Fruit fly (Drosophila melanogaster) whole organism, embryonic: Measurements from ENCODE around the gene Est-P.

Experiments used
- Atf-2 ChIP-seq: fragments of 200-800 bp; sonication (Bioruptor generic); optimal IDR thresholded peaks from 2 replicates; lab custom pipeline; 2016; ENCODE audit warnings: missing biosample characterization, missing genetic modification characterization
- Atf3 ChIP-seq: fragments of 200-800 bp; sonication (Bioruptor generic); optimal IDR thresholded peaks from 3 replicates; lab custom pipeline; 2016; ENCODE audit warnings: missing biosample characterization, missing genetic modification characterization
- C15 ChIP-seq: fragments of 200-800 bp; sonication (Bioruptor generic); IDR thresholded peaks from 3 replicates; pipeline ENCODE4 v1.3.6; 2022; ENCODE audit warnings: missing biosample characterization, missing genetic modification characterization
- CG10431 ChIP-seq: fragments of 200-800 bp; sonication (Bioruptor generic); optimal IDR thresholded peaks from 3 replicates; lab custom pipeline; 2018; ENCODE audit warnings: missing biosample characterization, mild to moderate bottlenecking, missing genetic modification characterization
- CG10462 ChIP-seq: fragments of 200-800 bp; sonication (Bioruptor generic); optimal IDR thresholded peaks from 2 replicates; lab custom pipeline; 2016; ENCODE audit warnings: missing biosample characterization, missing genetic modification characterization
- CG10654 ChIP-seq: fragments of 200-800 bp; sonication (Bioruptor generic); optimal IDR thresholded peaks from 2 replicates; lab custom pipeline; 2016; ENCODE audit warnings: missing biosample characterization, missing genetic modification characterization
- CG11504 ChIP-seq: fragments of 200-800 bp; sonication (Bioruptor generic); optimal IDR thresholded peaks from 3 replicates; lab custom pipeline; 2019; ENCODE audit warnings: missing biosample characterization, mild to moderate bottlenecking, missing genetic modification characterization, moderate library complexity
- CG11723 ChIP-seq: fragments of 200-800 bp; sonication (Bioruptor generic); optimal IDR thresholded peaks from 2 replicates; lab custom pipeline; 2017; ENCODE audit warnings: missing biosample characterization, mild to moderate bottlenecking, missing genetic modification characterization
- CG1233 ChIP-seq: fragments of 200-800 bp; sonication (Bioruptor generic); optimal IDR thresholded peaks from 4 replicates; lab custom pipeline; 2018; ENCODE audit warnings: missing biosample characterization, mild to moderate bottlenecking, missing genetic modification characterization
- CG13287 ChIP-seq: fragments of 200-800 bp; sonication (Bioruptor generic); IDR thresholded peaks from 2 replicates; pipeline ENCODE4 v1.3.6; 2022; ENCODE audit warnings: missing biosample characterization, missing genetic modification characterization; ENCODE audit not compliant: partially characterized antibody
- CG13296 ChIP-seq: fragments of 200-800 bp; sonication (Bioruptor generic); optimal IDR thresholded peaks from 3 replicates; lab custom pipeline; 2018; ENCODE audit warnings: missing biosample characterization, mild to moderate bottlenecking, missing genetic modification characterization
- CG14710 ChIP-seq: fragments of 200-800 bp; sonication (Bioruptor generic); optimal IDR thresholded peaks from 3 replicates; lab custom pipeline; 2019; ENCODE audit warnings: missing biosample characterization, mild to moderate bottlenecking, missing genetic modification characterization, moderate library complexity
- CG17186 ChIP-seq: fragments of 200-800 bp; sonication (Bioruptor generic); optimal IDR thresholded peaks from 3 replicates; lab custom pipeline; 2017; ENCODE audit warnings: missing biosample characterization, missing genetic modification reagents, missing genetic modification characterization
- CG18011 ChIP-seq: fragments of 200-800 bp; sonication (Bioruptor generic); optimal IDR thresholded peaks from 2 replicates; lab custom pipeline; 2017; ENCODE audit warnings: missing biosample characterization, missing genetic modification characterization, mild to moderate bottlenecking, moderate library complexity, missing genotype
- CG31441 ChIP-seq: fragments of 200-800 bp; sonication (Bioruptor generic); IDR thresholded peaks from 2 replicates; pipeline ENCODE4 v1.3.6; 2022; ENCODE audit warnings: missing biosample characterization, missing genetic modification characterization
- CG4424 ChIP-seq: fragments of 200-800 bp; sonication (Bioruptor generic); optimal IDR thresholded peaks from 3 replicates; lab custom pipeline; 2016; ENCODE audit warnings: missing biosample characterization, missing genetic modification characterization
- CG6254 ChIP-seq: fragments of 200-800 bp; sonication (Bioruptor generic); optimal IDR thresholded peaks from 3 replicates; lab custom pipeline; 2017; ENCODE audit warnings: mild to moderate bottlenecking, missing biosample characterization, missing genetic modification reagents, missing genetic modification characterization
- CG7271 ChIP-seq: fragments of 200-800 bp; sonication (Bioruptor generic); optimal IDR thresholded peaks from 2 replicates; lab custom pipeline; 2018; ENCODE audit warnings: missing biosample characterization, mild to moderate bottlenecking, missing genetic modification characterization, moderate library complexity
- D19A ChIP-seq: fragments of 200-800 bp; optimal IDR thresholded peaks from 3 replicates; lab custom pipeline; 2019; ENCODE audit warnings: missing biosample characterization, mild to moderate bottlenecking, missing genetic modification characterization, moderate library complexity
- Dip3 ChIP-seq: fragments of 200-800 bp; sonication (Bioruptor generic); optimal IDR thresholded peaks from 3 replicates; lab custom pipeline; 2016; ENCODE audit warnings: missing biosample characterization, missing genetic modification characterization
- Dref ChIP-seq: fragments of 200-800 bp; sonication (Bioruptor generic); IDR thresholded peaks from 2 replicates; pipeline ENCODE4 v1.3.6; 2022; ENCODE audit warnings: missing biosample characterization, missing genetic modification characterization
- Drgx ChIP-seq: fragments of 200-800 bp; sonication (Bioruptor generic); IDR thresholded peaks from 2 replicates; pipeline ENCODE4 v1.3.6; 2022; ENCODE audit warnings: missing biosample characterization, missing genetic modification characterization
- Gsc ChIP-seq: fragments of 200-800 bp; sonication (Bioruptor generic); IDR thresholded peaks from 2 replicates; pipeline ENCODE4 v1.3.6; 2022; ENCODE audit warnings: missing biosample characterization, missing genetic modification characterization
- Hmr ChIP-seq: fragments of 200-800 bp; sonication (Bioruptor generic); optimal IDR thresholded peaks from 3 replicates; lab custom pipeline; 2017; ENCODE audit warnings: mild to moderate bottlenecking, missing biosample characterization, missing genetic modification reagents, missing genetic modification characterization
- Hr39 ChIP-seq: fragments of >200 bp; optimal IDR thresholded peaks from 2 replicates; lab custom pipeline; 2017
- Meics ChIP-seq: fragments of 200-800 bp; sonication (Bioruptor generic); optimal IDR thresholded peaks from 2 replicates; lab custom pipeline; 2017; ENCODE audit warnings: missing biosample characterization, mild to moderate bottlenecking, missing genetic modification characterization
- Neu2 ChIP-seq: fragments of 200-800 bp; sonication (Bioruptor generic); optimal IDR thresholded peaks from 3 replicates; lab custom pipeline; 2016; ENCODE audit warnings: missing biosample characterization, missing genetic modification characterization, borderline replicate concordance
- NfI ChIP-seq: fragments of 200-800 bp; sonication (Bioruptor generic); optimal IDR thresholded peaks from 3 replicates; lab custom pipeline; 2018; ENCODE audit warnings: missing biosample characterization, mild to moderate bottlenecking, missing genetic modification characterization, moderate library complexity
- PHDP ChIP-seq: fragments of 200-800 bp; sonication (Bioruptor generic); optimal IDR thresholded peaks from 3 replicates; lab custom pipeline; 2018; ENCODE audit warnings: missing biosample characterization, mild to moderate bottlenecking, missing genetic modification characterization, moderate library complexity
- Poxn ChIP-seq: fragments of 200-800 bp; sonication (Bioruptor generic); IDR thresholded peaks from 2 replicates; pipeline ENCODE4 v1.3.6; 2022; ENCODE audit warnings: missing biosample characterization, missing genetic modification characterization
- chinmo ChIP-seq: fragments of 200-800 bp; sonication (Bioruptor generic); IDR thresholded peaks from 4 replicates; pipeline ENCODE4 v1.3.6; 2022; ENCODE audit warnings: missing biosample characterization, missing genetic modification characterization; ENCODE audit not compliant: partially characterized antibody
- chm ChIP-seq: fragments of 200-800 bp; sonication (Bioruptor generic); IDR thresholded peaks from 2 replicates; pipeline ENCODE4 v1.3.6; 2022; ENCODE audit warnings: missing biosample characterization, missing genetic modification characterization
- dati ChIP-seq: fragments of 200-800 bp; sonication (Bioruptor generic); IDR thresholded peaks from 2 replicates; pipeline ENCODE4 v1.3.6; 2022; ENCODE audit warnings: missing biosample characterization, missing genetic modification characterization
- dimm ChIP-seq: fragments of 200-800 bp; sonication (Bioruptor generic); IDR thresholded peaks from 2 replicates; pipeline ENCODE4 v1.3.6; 2022; ENCODE audit warnings: missing biosample characterization, missing genetic modification characterization
- gce ChIP-seq: fragments of 200-800 bp; sonication (Bioruptor generic); IDR thresholded peaks from 3 replicates; pipeline ENCODE4 v1.3.6; 2022; ENCODE audit warnings: missing biosample characterization, missing genetic modification characterization
- gro ChIP-seq: fragments of 200-800 bp; sonication (Bioruptor generic); optimal IDR thresholded peaks from 2 replicates; lab custom pipeline; 2016; ENCODE audit warnings: missing biosample characterization, missing genetic modification characterization
- gsb ChIP-seq: fragments of 200-800 bp; sonication (Bioruptor generic); IDR thresholded peaks from 2 replicates; pipeline ENCODE4 v1.3.6; 2022; ENCODE audit warnings: missing biosample characterization, missing genetic modification characterization
- ham ChIP-seq: fragments of 200-800 bp; sonication (Bioruptor generic); IDR thresholded peaks from 2 replicates; pipeline ENCODE4 v1.3.6; 2022; ENCODE audit warnings: missing biosample characterization, missing genetic modification characterization
- hkb ChIP-seq, 2 experiments: fragments of 200-800 bp in 1 of 2; fragments of >200 bp in 1 of 2; sonication (Bioruptor generic) in 1 of 2; IDR thresholded peaks in 1 of 2; optimal IDR thresholded peaks in 1 of 2; 2 replicates each; pipeline versions ENCODE4 v1.3.6 to Lab custom; 2017 to 2022; ENCODE audit warnings: missing biosample characterization in 1 of 2, missing genetic modification characterization in 1 of 2
- kay ChIP-seq: fragments of 200-800 bp; sonication (Bioruptor generic); optimal IDR thresholded peaks from 2 replicates; lab custom pipeline; 2016; ENCODE audit warnings: missing biosample characterization, missing genetic modification characterization
- lola ChIP-seq, 3 experiments: fragments of >200 bp in 2 of 3; fragments of 200-800 bp in 1 of 3; sonication (Bioruptor generic) in 1 of 3; optimal IDR thresholded peaks; 2 replicates each; lab custom pipeline; 2017 to 2019; ENCODE audit warnings: missing biosample characterization in 3 of 3, missing genetic modification characterization in 3 of 3, mild to moderate bottlenecking in 1 of 3, moderate library complexity in 1 of 3
- nau ChIP-seq: fragments of 200-800 bp; sonication (Bioruptor generic); optimal IDR thresholded peaks from 3 replicates; lab custom pipeline; 2017; ENCODE audit warnings: missing biosample characterization, mild to moderate bottlenecking, missing genetic modification characterization, missing genetic modification reagents
- oc ChIP-seq: fragments of 200-800 bp; sonication (Bioruptor generic); optimal IDR thresholded peaks from 2 replicates; lab custom pipeline; 2018; ENCODE audit warnings: missing biosample characterization, mild to moderate bottlenecking, missing genetic modification characterization, moderate library complexity
- odd ChIP-seq: fragments of 200-800 bp; sonication (Bioruptor generic); optimal IDR thresholded peaks from 2 replicates; lab custom pipeline; 2017; ENCODE audit warnings: missing biosample characterization, mild to moderate bottlenecking, missing genetic modification characterization
- peb ChIP-seq: fragments of 200-800 bp; sonication (Bioruptor generic); IDR thresholded peaks from 2 replicates; pipeline ENCODE4 v1.3.6; 2022; ENCODE audit warnings: missing biosample characterization, missing genetic modification characterization
- rib ChIP-seq: fragments of 200-800 bp; sonication (Bioruptor generic); IDR thresholded peaks from 2 replicates; pipeline ENCODE4 v1.3.6; 2022; ENCODE audit warnings: missing biosample characterization, missing genetic modification characterization
- sens ChIP-seq: fragments of 200-800 bp; sonication (Bioruptor generic); peaks from one replicate; lab custom pipeline; 2016; ENCODE audit warnings: missing biosample characterization, missing genetic modification characterization
- sqz ChIP-seq: fragments of 200-800 bp; sonication (Bioruptor generic); optimal IDR thresholded peaks from 3 replicates; lab custom pipeline; 2018; ENCODE audit warnings: missing biosample characterization, mild to moderate bottlenecking, missing genetic modification characterization
- sr ChIP-seq: fragments of 200-800 bp; sonication (Bioruptor generic); IDR thresholded peaks from 3 replicates; pipeline ENCODE4 v1.3.6; 2022; ENCODE audit warnings: missing biosample characterization, missing genetic modification characterization
- zfh1 ChIP-seq: fragments of 200-800 bp; sonication (Bioruptor generic); IDR thresholded peaks from 3 replicates; pipeline ENCODE4 v1.3.6; 2022; ENCODE audit warnings: missing biosample characterization, missing genetic modification characterization

Est-P gene

dm6 chr3L:12222945-12223634 lies 32.6 kb downstream of the Est-P start (continued):
- TF ChIP-seq nau (GFP tag; lab: Kevin White, UChicago), result no peak
- TF ChIP-seq gce (GFP tag; lab: Robert Waterston, UW), result no peak
- 0 out of 2 replicates have a peak, but pooled peaks have one; percentile 9 for TF ChIP-seq dimm (GFP tag; lab: Robert Waterston, UW)
- no peak for TF ChIP-seq dati (GFP tag; lab: Robert Waterston, UW)
- no peak for TF ChIP-seq Meics (GFP tag; lab: Kevin White, UChicago)
- no peak for TF ChIP-seq CG14710 (tag; lab: Kevin White, UChicago)
- TF ChIP-seq Poxn, result no peak
- no peak for TF ChIP-seq gro (GFP tag; lab: Kevin White, UChicago)
- TF ChIP-seq PHDP (tag; lab: Kevin White, UChicago), result peak; percentile 72
- peak; percentile 19 for TF ChIP-seq sens
- TF ChIP-seq CG11723 (GFP tag; lab: Kevin White, UChicago), result no peak
- TF ChIP-seq CG10431 (GFP tag; lab: Kevin White, UChicago), result no peak
- no peak for TF ChIP-seq Atf3 (GFP tag; lab: Kevin White, UChicago)
- TF ChIP-seq lola (GFP tag; optimal IDR thresholded peaks at IDR 0.05; lab: Kevin White, UChicago), result no peak
- TF ChIP-seq CG1233 (GFP tag; lab: Kevin White, UChicago), result peak; percentile 31
- TF ChIP-seq NfI (GFP tag; lab: Kevin White, UChicago), result peak; percentile 9
- TF ChIP-seq CG4424 (GFP tag; lab: Kevin White, UChicago), result peak; percentile 2
- peak; percentile 35; the same call in 1 of the 2 replicates for TF ChIP-seq gsb (GFP tag; lab: Robert Waterston, UW)
- TF ChIP-seq Hr39 (lab: Kevin White, UChicago), result no peak
- TF ChIP-seq CG18011 (GFP tag; lab: Kevin White, UChicago), result no peak
- peak; percentile 39; the same call in 1 of the 2 replicates for TF ChIP-seq chm
- TF ChIP-seq sr, result peak; percentile 79
- TF ChIP-seq zfh1 (GFP tag; lab: Robert Waterston, UW), result peak; percentile 64
- no peak for TF ChIP-seq peb
- no peak for TF ChIP-seq CG10462 (GFP tag; lab: Kevin White, UChicago)
- no peak for TF ChIP-seq CG6254 (GFP tag; lab: Kevin White, UChicago)
- no peak for TF ChIP-seq Gsc (GFP tag; lab: Robert Waterston, UW)
- TF ChIP-seq CG10654 (GFP tag; lab: Kevin White, UChicago), result no peak
- peak; percentile 46 for TF ChIP-seq Hmr (GFP tag; lab: Kevin White, UChicago)
- TF ChIP-seq kay (GFP tag; lab: Kevin White, UChicago), result no peak
- no peak for TF ChIP-seq ham (GFP tag; lab: Robert Waterston, UW)
- no peak for TF ChIP-seq C15 (GFP tag; lab: Robert Waterston, UW)
- no peak for TF ChIP-seq Atf-2
- peak; percentile 62 for TF ChIP-seq CG11504
- TF ChIP-seq D19A (tag; lab: Kevin White, UChicago), result peak; percentile 56
- TF ChIP-seq CG17186 (GFP tag; lab: Kevin White, UChicago), result no peak
- no peak for TF ChIP-seq odd (GFP tag; lab: Kevin White, UChicago)
- no peak for TF ChIP-seq Neu2
- no peak for TF ChIP-seq sqz (GFP tag; lab: Kevin White, UChicago)
- peak; percentile 18; the same call in 1 of the 2 replicates for TF ChIP-seq Drgx (GFP tag; lab: Robert Waterston, UW)
- TF ChIP-seq CG13287 (GFP tag; lab: Robert Waterston, UW), result no peak
- TF ChIP-seq hkb (optimal IDR thresholded peaks at IDR 0.05; lab: Kevin White, UChicago), result no peak
- peak; percentile 54; the same call in 1 of the 2 replicates for TF ChIP-seq hkb (GFP tag; IDR thresholded peaks at IDR 0.05; lab: Robert Waterston, UW)
- TF ChIP-seq rib (GFP tag; lab: Robert Waterston, UW), result no peak
- no peak; the same call in 1 of the 2 replicates for TF ChIP-seq CG31441 (GFP tag; lab: Robert Waterston, UW)
- peak; percentile 31 for TF ChIP-seq CG13296 (GFP tag; lab: Kevin White, UChicago)
- peak; percentile 77; the same call in 2 of the 4 replicates for TF ChIP-seq chinmo
- TF ChIP-seq Dref (GFP tag; lab: Robert Waterston, UW), result no peak
- TF ChIP-seq oc (tag; lab: Kevin White, UChicago), result no peak
- TF ChIP-seq Dip3, result no peak
- TF ChIP-seq CG7271, result no peak
